Worm (Caenorhabditis elegans) whole organism, early embryonic: ENCODE data around the gene D1086.12.

Source experiments
- B0310.2 ChIP-seq: sonication (generic microtip); optimal IDR thresholded peaks from 2 replicates; lab custom pipeline; 2016; ENCODE audit warnings: mild to moderate bottlenecking, missing genetic modification characterization, missing compliant biosample characterization
- ama-1 ChIP-seq: fragments of 150-350 bp; optimal IDR thresholded peaks from 2 replicates; lab custom pipeline; 2014
- flt-1 ChIP-seq: fragments of 200-800 bp; sonication (Bioruptor generic); IDR thresholded peaks from 2 replicates; pipeline ENCODE4 v1.3.6; 2022; ENCODE audit warnings: missing genetic modification characterization, missing compliant biosample characterization
- tra-4 ChIP-seq: sonication (generic microtip); optimal IDR thresholded peaks from 2 replicates; lab custom pipeline; 2017; ENCODE audit warnings: missing genetic modification characterization, missing compliant biosample characterization

ce11 chrV:14143634-14144033 is 42.6 kb downstream of the D1086.12 start:
- no peak for TF ChIP-seq flt-1 (GFP tag; lab: Robert Waterston, UW)
- TF ChIP-seq ama-1 (lab: Kevin White, UChicago): no peak
- no peak for TF ChIP-seq B0310.2 (tag; lab: Kevin White, UChicago)
- TF ChIP-seq tra-4: no peak
